Worm (Caenorhabditis elegans) whole organism, L4 larva: ENCODE results near the gene crn-5.

ENCODE experiments used
- F10B5.3 ChIP-seq: sonication (generic microtip); optimal IDR thresholded peaks from 2 replicates; lab custom pipeline; 2016; ENCODE audit warnings: mild to moderate bottlenecking, missing genetic modification characterization, missing compliant biosample characterization
- F44E2.7 ChIP-seq: fragments of 200-800 bp; sonication (Bioruptor generic); IDR thresholded peaks from 2 replicates; pipeline ENCODE4 v2.1.2; 2022; ENCODE audit warnings: missing genetic modification characterization, missing compliant biosample characterization
- T26A8.4 ChIP-seq: fragments of 200-800 bp; sonication (Bioruptor generic); IDR thresholded peaks from 2 replicates; pipeline ENCODE4 v1.3.6; 2022; ENCODE audit warnings: missing genetic modification characterization, missing compliant biosample characterization
- Y105C5A.15 ChIP-seq: fragments of 200-800 bp; sonication (Bioruptor generic); IDR thresholded peaks from 2 replicates; pipeline ENCODE4 v1.3.6; 2022; ENCODE audit warnings: missing genetic modification characterization, missing compliant biosample characterization
- Y75B8A.6 ChIP-seq: fragments of 200-800 bp; sonication (Bioruptor generic); IDR thresholded peaks from 2 replicates; pipeline ENCODE4 v1.3.6; 2022; ENCODE audit warnings: missing genetic modification reagents, missing genetic modification characterization, missing compliant biosample characterization
- ZK546.5 ChIP-seq, 2 experiments: sonication (generic microtip); optimal IDR thresholded peaks; 2 replicates each; lab custom pipeline; 2017; ENCODE audit warnings: missing biosample characterization in 2 of 2, missing genetic modification characterization in 2 of 2
- aha-1 ChIP-seq: fragments of 150-350 bp; peaks from one replicate; lab custom pipeline; 2014; ENCODE audit warnings: missing biosample characterization, missing genetic modification characterization
- arid-1 ChIP-seq: fragments of 200-800 bp; sonication (Bioruptor generic); conservative IDR thresholded peaks from 2 replicates; pipeline ENCODE4 v1.3.6; 2022; ENCODE audit warnings: missing genetic modification reagents, missing genetic modification characterization, missing compliant biosample characterization
- attf-4 ChIP-seq: sonication (generic microtip); optimal IDR thresholded peaks from 3 replicates; lab custom pipeline; 2017; ENCODE audit warnings: missing biosample characterization, missing genetic modification characterization
- ceh-28 ChIP-seq: fragments of 150-350 bp; optimal IDR thresholded peaks from 2 replicates; lab custom pipeline; 2014; ENCODE audit warnings: missing biosample characterization, missing genetic modification reagents, missing genetic modification characterization
- ceh-32 ChIP-seq: sonication (generic microtip); optimal IDR thresholded peaks from 2 replicates; lab custom pipeline; 2016; ENCODE audit warnings: mild to moderate bottlenecking, missing genetic modification characterization, missing compliant biosample characterization; ENCODE audit not compliant: poor library complexity
- ceh-62 ChIP-seq: sonication (generic microtip); optimal IDR thresholded peaks from 2 replicates; lab custom pipeline; 2017; ENCODE audit warnings: missing biosample characterization, missing genetic modification characterization
- ctbp-1 ChIP-seq: fragments of 200-800 bp; sonication (Bioruptor generic); IDR thresholded peaks from 2 replicates; pipeline ENCODE4 v1.3.6; 2022; ENCODE audit warnings: missing genetic modification reagents, missing genetic modification characterization, missing compliant biosample characterization
- daf-12 ChIP-seq: fragments of 150-350 bp; optimal IDR thresholded peaks from 2 replicates; lab custom pipeline; 2014; ENCODE audit warnings: missing biosample characterization, missing genetic modification reagents, missing genetic modification characterization
- daf-16 ChIP-seq, 3 experiments: sonication (generic microtip); optimal IDR thresholded peaks; 2 replicates each; lab custom pipeline; 2016 to 2017; ENCODE audit warnings: missing genetic modification characterization in 3 of 3, missing genetic modification reagents in 3 of 3, mild to moderate bottlenecking in 2 of 3, missing compliant biosample characterization in 2 of 3, missing biosample characterization in 1 of 3, moderate library complexity in 1 of 3
- daf-19 ChIP-seq: fragments of 200-800 bp; sonication (Bioruptor generic); conservative IDR thresholded peaks from 2 replicates; pipeline ENCODE4 v1.3.6; 2022; ENCODE audit warnings: missing genetic modification characterization, missing compliant biosample characterization
- dmd-6 ChIP-seq: fragments of 200-800 bp; sonication (Bioruptor generic); IDR thresholded peaks from 2 replicates; pipeline ENCODE4 v1.3.6; 2022; ENCODE audit warnings: missing genetic modification reagents, missing genetic modification characterization, missing compliant biosample characterization
- dmd-9 ChIP-seq: fragments of 200-800 bp; sonication (Bioruptor generic); IDR thresholded peaks from 2 replicates; pipeline ENCODE4 v1.3.6; 2022; ENCODE audit warnings: missing genetic modification reagents, missing genetic modification characterization, missing compliant biosample characterization
- dve-1 ChIP-seq: sonication (generic microtip); optimal IDR thresholded peaks from 2 replicates; lab custom pipeline; 2017; ENCODE audit warnings: antibody characterized with exemption, mild to moderate bottlenecking, missing genetic modification characterization, missing compliant biosample characterization; ENCODE audit not compliant: insufficient read depth
- egl-43 ChIP-seq: fragments of 200-800 bp; sonication (Bioruptor generic); IDR thresholded peaks from 2 replicates; pipeline ENCODE4 v1.3.6; 2022; ENCODE audit warnings: missing genetic modification reagents, missing genetic modification characterization, missing compliant biosample characterization
- hif-1 ChIP-seq, 2 experiments: sonication (generic microtip); optimal IDR thresholded peaks; 2 replicates each; lab custom pipeline; 2016 to 2017; ENCODE audit warnings: missing compliant biosample characterization in 2 of 2, missing genetic modification characterization in 2 of 2, missing genetic modification reagents in 2 of 2, missing genotype in 2 of 2, mild to moderate bottlenecking in 1 of 2
- hlh-11 ChIP-seq: fragments of 200-800 bp; sonication (Bioruptor generic); optimal IDR thresholded peaks from 2 replicates; lab custom pipeline; 2018; ENCODE audit warnings: mild to moderate bottlenecking, missing genetic modification characterization, missing compliant biosample characterization
- hmg-1.1 ChIP-seq: fragments of 200-800 bp; sonication (Bioruptor generic); IDR thresholded peaks from 2 replicates; pipeline ENCODE4 v1.3.6; 2022; ENCODE audit warnings: missing genetic modification reagents, missing genetic modification characterization, missing compliant biosample characterization
- lim-7 ChIP-seq: fragments of 200-800 bp; sonication (Bioruptor generic); IDR thresholded peaks from 2 replicates; pipeline ENCODE4 v1.3.6; 2022; ENCODE audit warnings: missing genetic modification characterization, missing compliant biosample characterization
- lin-15B ChIP-seq: fragments of 150-350 bp; sonication (generic microtip); optimal IDR thresholded peaks from 3 replicates; lab custom pipeline; 2014; ENCODE audit warnings: missing biosample characterization, missing genetic modification characterization
- lin-29 ChIP-seq: fragments of 200-800 bp; sonication (Bioruptor generic); IDR thresholded peaks from 2 replicates; pipeline ENCODE4 v1.3.6; 2022; ENCODE audit warnings: missing genetic modification reagents, missing genetic modification characterization, missing compliant biosample characterization
- mep-1 ChIP-seq: fragments of 150-350 bp; sonication (generic microtip); optimal IDR thresholded peaks from 3 replicates; lab custom pipeline; 2014; ENCODE audit warnings: missing biosample characterization, missing genetic modification characterization
- mxl-2 ChIP-seq: fragments of 200-800 bp; sonication (Bioruptor generic); conservative IDR thresholded peaks from 2 replicates; pipeline ENCODE4 v1.3.6; 2022; ENCODE audit warnings: missing genetic modification reagents, missing genetic modification characterization, missing compliant biosample characterization
- mxl-3 ChIP-seq: fragments of 200-800 bp; sonication (Bioruptor generic); optimal IDR thresholded peaks from 2 replicates; lab custom pipeline; 2018; ENCODE audit warnings: mild to moderate bottlenecking, missing genetic modification characterization, missing compliant biosample characterization
- nhr-102 ChIP-seq: sonication (generic microtip); optimal IDR thresholded peaks from 2 replicates; lab custom pipeline; 2016; ENCODE audit warnings: mild to moderate bottlenecking, missing genetic modification characterization, moderate library complexity, missing compliant biosample characterization
- nhr-111 ChIP-seq: fragments of 200-800 bp; sonication (Bioruptor generic); optimal IDR thresholded peaks from 2 replicates; lab custom pipeline; 2018; ENCODE audit warnings: mild to moderate bottlenecking, missing genetic modification characterization, missing compliant biosample characterization
- nhr-237 ChIP-seq: sonication (generic microtip); optimal IDR thresholded peaks from 2 replicates; lab custom pipeline; 2017; ENCODE audit warnings: missing biosample characterization, missing genetic modification characterization
- nhr-25 ChIP-seq: sonication (generic microtip); optimal IDR thresholded peaks from 2 replicates; lab custom pipeline; 2017; ENCODE audit warnings: missing genetic modification characterization, mild to moderate bottlenecking, missing compliant biosample characterization, antibody characterized with exemption, moderate library complexity, borderline replicate concordance; ENCODE audit not compliant: insufficient read depth
- nhr-28 ChIP-seq: fragments of 150-350 bp; optimal IDR thresholded peaks from 2 replicates; lab custom pipeline; 2014; ENCODE audit warnings: missing biosample characterization, missing genetic modification characterization
- nhr-41 ChIP-seq: fragments of 200-800 bp; sonication (Bioruptor generic); IDR thresholded peaks from 2 replicates; pipeline ENCODE4 v1.3.6; 2022; ENCODE audit warnings: missing genetic modification reagents, missing genetic modification characterization, missing compliant biosample characterization
- nhr-42 ChIP-seq: fragments of 200-800 bp; sonication (Bioruptor generic); IDR thresholded peaks from 2 replicates; pipeline ENCODE4 v1.3.6; 2022; ENCODE audit warnings: missing genetic modification characterization, missing compliant biosample characterization
- nhr-6 ChIP-seq: fragments of 150-350 bp; optimal IDR thresholded peaks from 2 replicates; lab custom pipeline; 2014; ENCODE audit warnings: missing biosample characterization, missing genetic modification characterization
- pha-4 ChIP-seq, 2 experiments: fragments of 150-350 bp in 1 of 2; fragments of 200-800 bp in 1 of 2; sonication (Bioruptor generic) in 1 of 2; IDR thresholded peaks in 1 of 2; optimal IDR thresholded peaks in 1 of 2; 2 replicates each; pipeline versions ENCODE4 v1.3.6 to Lab custom; 2014 to 2022; ENCODE audit warnings: missing genetic modification characterization in 2 of 2, missing genetic modification reagents in 2 of 2, missing biosample characterization in 1 of 2, missing compliant biosample characterization in 1 of 2
- php-3 ChIP-seq: fragments of 200-800 bp; sonication (Bioruptor generic); IDR thresholded peaks from 2 replicates; pipeline ENCODE4 v1.3.6; 2022; ENCODE audit warnings: missing genetic modification reagents, missing genetic modification characterization, missing compliant biosample characterization
- pqm-1 ChIP-seq: sonication (generic microtip); optimal IDR thresholded peaks from 2 replicates; lab custom pipeline; 2017; ENCODE audit warnings: missing biosample characterization, missing genetic modification characterization
- saeg-2 ChIP-seq: fragments of 200-800 bp; sonication (Bioruptor generic); IDR thresholded peaks from 2 replicates; pipeline ENCODE4 v1.3.6; 2022; ENCODE audit warnings: missing genetic modification reagents, missing genetic modification characterization, missing compliant biosample characterization
- set-16 ChIP-seq: fragments of 200-800 bp; sonication (Bioruptor generic); IDR thresholded peaks from 2 replicates; pipeline ENCODE4 v1.3.6; 2022; ENCODE audit warnings: missing genetic modification reagents, missing genetic modification characterization, missing compliant biosample characterization
- spr-1 ChIP-seq: sonication (generic microtip); optimal IDR thresholded peaks from 2 replicates; lab custom pipeline; 2016; ENCODE audit warnings: mild to moderate bottlenecking, missing genetic modification characterization, missing compliant biosample characterization
- tra-1 ChIP-seq: fragments of 200-800 bp; sonication (Bioruptor generic); IDR thresholded peaks from 2 replicates; pipeline ENCODE4 v1.3.6; 2022; ENCODE audit warnings: missing genetic modification reagents, missing genetic modification characterization, missing compliant biosample characterization
- ztf-7 ChIP-seq: fragments of 150-350 bp; optimal IDR thresholded peaks from 2 replicates; lab custom pipeline; 2014; ENCODE audit warnings: missing biosample characterization, missing genetic modification characterization

crn-5 gene

ce11 chrII:10618157-10618556 is 25.6 kb downstream of the crn-5 start, which contains the start of gene C14A4.13:
C14A4.13 (plus strand) TSS chrII:10618457.
- TF ChIP-seq set-16 (GFP tag; lab: Robert Waterston, UW) (no peak), T26A8.4 (GFP tag; lab: Robert Waterston, UW) (no peak), mxl-3 (no peak), nhr-102 (tag; lab: Kevin White, UChicago) (no peak), aha-1 (tag; lab: Kevin White, UChicago) (peak; percentile 48)
- TF ChIP-seq, all 104 proteins: peak for 1

ce11 chrII:10621965-10622364 is 29.4 kb downstream of the crn-5 start, which contains the start of gene cutl-9:
cutl-9 (plus strand) TSS chrII:10622265.
- TF ChIP-seq mxl-2 (GFP tag; lab: Robert Waterston, UW) (no peak), nhr-6 (tag; lab: Kevin White, UChicago) (no peak), pha-4 (GFP tag; IDR thresholded peaks at IDR 0.05; lab: Robert Waterston, UW) (no peak), pha-4 (tag; optimal IDR thresholded peaks at IDR 0.05; lab: Kevin White, UChicago) (no peak)

DNA sequence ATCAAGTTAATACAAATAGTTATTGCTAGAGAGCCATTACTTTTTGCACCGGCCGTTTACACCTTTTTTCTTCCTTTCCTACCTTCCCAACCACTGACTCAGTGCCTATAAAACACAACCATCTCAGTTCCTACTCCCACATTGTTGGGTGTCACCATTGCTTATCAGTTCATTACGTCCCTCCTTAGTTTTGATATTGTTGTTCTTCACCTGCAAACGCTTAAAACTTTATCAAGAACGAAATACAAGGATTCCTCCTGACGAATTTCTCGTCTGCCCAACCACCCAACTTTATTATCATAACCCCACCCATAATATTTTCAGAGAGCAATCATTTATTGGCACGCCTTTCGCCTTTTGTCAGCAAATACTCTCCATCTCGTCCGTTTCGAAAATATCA is 34.5 kb downstream of the crn-5 start:
- no peak for TF ChIP-seq Y105C5A.15
- TF ChIP-seq mep-1 (tag; lab: Kevin White, UChicago), result no peak
- no peak for TF ChIP-seq tra-1 (GFP tag; lab: Robert Waterston, UW)
- no peak for TF ChIP-seq hif-1 (tag; optimal IDR thresholded peaks at IDR 0.05; lab: Kevin White, UChicago)
- no peak for TF ChIP-seq spr-1 (tag; lab: Kevin White, UChicago)
- TF ChIP-seq pqm-1 (tag; lab: Kevin White, UChicago), result peak; percentile 90
- no peak for TF ChIP-seq Y75B8A.6
- TF ChIP-seq nhr-6 (tag; lab: Kevin White, UChicago), result no peak
- no peak for TF ChIP-seq nhr-41 (GFP tag; lab: Robert Waterston, UW)
- TF ChIP-seq php-3, result no peak
- TF ChIP-seq hlh-11 (tag; lab: Kevin White, UChicago), result peak; percentile 67
- no peak for TF ChIP-seq ztf-7 (tag; lab: Kevin White, UChicago)
- TF ChIP-seq nhr-25 (tag; lab: Kevin White, UChicago), result no peak
- peak; percentile 75 for TF ChIP-seq nhr-28 (tag; lab: Kevin White, UChicago)
- no peak for TF ChIP-seq egl-43 (GFP tag; lab: Robert Waterston, UW)
- no peak for TF ChIP-seq arid-1
- peak; percentile 64 for TF ChIP-seq dmd-6 (GFP tag; lab: Robert Waterston, UW)
- no peak for TF ChIP-seq lin-15B (tag; lab: Kevin White, UChicago)
- TF ChIP-seq daf-16 (GFP tag; optimal IDR thresholded peaks at IDR 0.05; lab: Kevin White, UChicago), result no peak
- TF ChIP-seq daf-16 (tag; optimal IDR thresholded peaks at IDR 0.05; lab: Kevin White, UChicago), result peak; percentile 53
- no peak for TF ChIP-seq pha-4 (GFP tag; IDR thresholded peaks at IDR 0.05; lab: Robert Waterston, UW)
- TF ChIP-seq pha-4 (tag; optimal IDR thresholded peaks at IDR 0.05; lab: Kevin White, UChicago), result no peak
- TF ChIP-seq lin-29 (GFP tag; lab: Robert Waterston, UW), result no peak
- no peak for TF ChIP-seq saeg-2 (GFP tag; lab: Robert Waterston, UW)
- TF ChIP-seq F10B5.3 (tag; lab: Kevin White, UChicago), result no peak
- no peak for TF ChIP-seq daf-12
- TF ChIP-seq ceh-62, result no peak
- TF ChIP-seq dve-1 (tag; lab: Kevin White, UChicago), result peak; percentile 32
- no peak for TF ChIP-seq F44E2.7 (GFP tag; lab: Robert Waterston, UW)
- TF ChIP-seq ceh-28, result no peak
- no peak for TF ChIP-seq ceh-32 (tag; lab: Kevin White, UChicago)
- TF ChIP-seq attf-4 (tag; lab: Kevin White, UChicago), result no peak
- no peak for TF ChIP-seq ZK546.5 (tag; optimal IDR thresholded peaks at IDR 0.05; lab: Kevin White, UChicago)
- TF ChIP-seq nhr-111 (GFP tag; lab: Kevin White, UChicago), result no peak
- no peak for TF ChIP-seq hmg-1.1
- no peak for TF ChIP-seq daf-19 (GFP tag; lab: Robert Waterston, UW)
- TF ChIP-seq ctbp-1, result no peak
- TF ChIP-seq nhr-237 (tag; lab: Kevin White, UChicago), result no peak
- TF ChIP-seq dmd-9, result no peak
- peak; percentile 35 for TF ChIP-seq aha-1 (tag; lab: Kevin White, UChicago)
- TF ChIP-seq lim-7 (GFP tag; lab: Robert Waterston, UW), result no peak
- TF ChIP-seq nhr-42, result no peak
